Fruit fly (Drosophila melanogaster) S2 (cell line): ENCODE measurements around the gene Ttc1.

ENCODE experiments used
- CG8478 ChIP-seq: fragments of >200 bp; optimal IDR thresholded peaks from 2 replicates; lab custom pipeline; 2018
- CTCF ChIP-seq, 2 experiments: fragments of >200 bp; optimal IDR thresholded peaks; 2 replicates each; lab custom pipeline; 2018

DNA sequence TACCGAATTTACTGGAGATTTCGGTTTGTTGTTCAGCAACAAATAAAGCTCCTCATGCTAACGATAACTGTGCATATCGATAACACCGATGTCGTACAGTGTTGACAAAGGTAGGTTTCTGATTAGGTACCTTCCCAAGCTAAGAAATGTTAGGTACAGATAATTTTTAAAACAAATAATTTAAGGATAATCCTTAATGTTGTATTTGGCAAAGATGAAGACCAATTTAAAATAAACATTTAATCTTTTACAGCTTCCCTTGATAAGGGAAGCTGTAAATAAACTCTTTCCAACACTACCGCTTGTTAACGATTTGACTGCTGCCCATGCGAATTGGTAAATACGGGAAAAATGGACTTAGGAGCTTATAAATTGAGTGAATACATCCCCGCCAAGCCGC, at the start of gene Ttc1, which contains the start of gene CG14882:
- TF ChIP-seq CG8478 (lab: Kevin White, UChicago) (no peak), CTCF (optimal IDR thresholded peaks at IDR 0.05; lab: Kevin White, UChicago) (no peak)
